Worm (Caenorhabditis elegans) whole organism, L4 larva: ENCODE results near the gene med-1.

ENCODE experiments used
- F26F4.8 ChIP-seq: fragments of 200-800 bp; sonication (Bioruptor generic); conservative IDR thresholded peaks from 2 replicates; pipeline ENCODE4 v1.3.6; 2022; ENCODE audit warnings: missing genetic modification characterization, missing compliant biosample characterization
- F37D6.2 ChIP-seq: sonication (generic microtip); optimal IDR thresholded peaks from 2 replicates; lab custom pipeline; 2016; ENCODE audit warnings: mild to moderate bottlenecking, missing genetic modification characterization, missing compliant biosample characterization
- F49E8.2 ChIP-seq: sonication (generic microtip); optimal IDR thresholded peaks from 2 replicates; lab custom pipeline; 2016; ENCODE audit warnings: missing compliant biosample characterization, mild to moderate bottlenecking, missing genetic modification characterization, borderline replicate concordance
- T20F7.1 ChIP-seq: fragments of 200-800 bp; sonication (Bioruptor generic); optimal IDR thresholded peaks from 2 replicates; lab custom pipeline; 2018; ENCODE audit warnings: mild to moderate bottlenecking, missing genetic modification characterization, missing compliant biosample characterization
- T26A8.4 ChIP-seq: fragments of 200-800 bp; sonication (Bioruptor generic); IDR thresholded peaks from 2 replicates; pipeline ENCODE4 v1.3.6; 2022; ENCODE audit warnings: missing genetic modification characterization, missing compliant biosample characterization
- Y105C5A.15 ChIP-seq: fragments of 200-800 bp; sonication (Bioruptor generic); IDR thresholded peaks from 2 replicates; pipeline ENCODE4 v1.3.6; 2022; ENCODE audit warnings: missing genetic modification characterization, missing compliant biosample characterization
- Y48G9A.11 ChIP-seq: fragments of 200-800 bp; sonication (Bioruptor generic); IDR thresholded peaks from 2 replicates; pipeline ENCODE4 v1.3.6; 2022; ENCODE audit warnings: missing genetic modification reagents, missing genetic modification characterization, missing compliant biosample characterization
- Y5F2A.4 ChIP-seq: fragments of 200-800 bp; sonication (Bioruptor generic); optimal IDR thresholded peaks from 2 replicates; lab custom pipeline; 2018; ENCODE audit warnings: mild to moderate bottlenecking, missing genetic modification characterization, missing compliant biosample characterization
- ZK337.2 ChIP-seq: fragments of 200-800 bp; sonication (Bioruptor generic); IDR thresholded peaks from 2 replicates; pipeline ENCODE4 v1.3.6; 2022; ENCODE audit warnings: missing genetic modification reagents, missing genetic modification characterization, missing compliant biosample characterization
- ZK546.5 ChIP-seq, 2 experiments: sonication (generic microtip); optimal IDR thresholded peaks; 2 replicates each; lab custom pipeline; 2017; ENCODE audit warnings: missing biosample characterization in 2 of 2, missing genetic modification characterization in 2 of 2
- aha-1 ChIP-seq: fragments of 150-350 bp; peaks from one replicate; lab custom pipeline; 2014; ENCODE audit warnings: missing biosample characterization, missing genetic modification characterization
- arid-1 ChIP-seq: fragments of 200-800 bp; sonication (Bioruptor generic); conservative IDR thresholded peaks from 2 replicates; pipeline ENCODE4 v1.3.6; 2022; ENCODE audit warnings: missing genetic modification reagents, missing genetic modification characterization, missing compliant biosample characterization
- ceh-20 ChIP-seq: fragments of 200-800 bp; sonication (Bioruptor generic); IDR thresholded peaks from 2 replicates; pipeline ENCODE4 v1.3.6; 2022; ENCODE audit warnings: missing genetic modification reagents, missing genetic modification characterization, missing compliant biosample characterization
- cey-2 ChIP-seq: sonication (generic microtip); optimal IDR thresholded peaks from 3 replicates; lab custom pipeline; 2017; ENCODE audit warnings: missing genetic modification characterization, mild to moderate bottlenecking, missing compliant biosample characterization, antibody characterized with exemption, borderline replicate concordance; ENCODE audit not compliant: insufficient read depth
- ctbp-1 ChIP-seq: fragments of 200-800 bp; sonication (Bioruptor generic); IDR thresholded peaks from 2 replicates; pipeline ENCODE4 v1.3.6; 2022; ENCODE audit warnings: missing genetic modification reagents, missing genetic modification characterization, missing compliant biosample characterization
- daf-16 ChIP-seq, 3 experiments: sonication (generic microtip); optimal IDR thresholded peaks; 2 replicates each; lab custom pipeline; 2016 to 2017; ENCODE audit warnings: missing genetic modification characterization in 3 of 3, missing genetic modification reagents in 3 of 3, mild to moderate bottlenecking in 2 of 3, missing compliant biosample characterization in 2 of 3, missing biosample characterization in 1 of 3, moderate library complexity in 1 of 3
- dmd-6 ChIP-seq: fragments of 200-800 bp; sonication (Bioruptor generic); IDR thresholded peaks from 2 replicates; pipeline ENCODE4 v1.3.6; 2022; ENCODE audit warnings: missing genetic modification reagents, missing genetic modification characterization, missing compliant biosample characterization
- dmd-8 ChIP-seq: fragments of 200-800 bp; sonication (Bioruptor generic); IDR thresholded peaks from 2 replicates; pipeline ENCODE4 v1.3.6; 2022; ENCODE audit warnings: missing genetic modification characterization, missing compliant biosample characterization
- duxl-1 ChIP-seq: sonication (generic microtip); optimal IDR thresholded peaks from 2 replicates; lab custom pipeline; 2016; ENCODE audit warnings: mild to moderate bottlenecking, missing genetic modification characterization, moderate library complexity, missing compliant biosample characterization; ENCODE audit not compliant: poor library complexity
- egl-43 ChIP-seq: fragments of 200-800 bp; sonication (Bioruptor generic); IDR thresholded peaks from 2 replicates; pipeline ENCODE4 v1.3.6; 2022; ENCODE audit warnings: missing genetic modification reagents, missing genetic modification characterization, missing compliant biosample characterization
- fkh-10 ChIP-seq: fragments of 150-350 bp; optimal IDR thresholded peaks from 2 replicates; lab custom pipeline; 2014; ENCODE audit warnings: missing biosample characterization, missing genetic modification reagents, missing genetic modification characterization
- fos-1 ChIP-seq: fragments of 150-350 bp; optimal IDR thresholded peaks from 2 replicates; lab custom pipeline; 2014; ENCODE audit warnings: missing biosample characterization, missing genetic modification characterization
- gei-8 ChIP-seq: fragments of 200-800 bp; sonication (Bioruptor generic); optimal IDR thresholded peaks from 2 replicates; lab custom pipeline; 2018; ENCODE audit warnings: mild to moderate bottlenecking, missing genetic modification characterization, missing compliant biosample characterization
- hif-1 ChIP-seq, 2 experiments: sonication (generic microtip); optimal IDR thresholded peaks; 2 replicates each; lab custom pipeline; 2016 to 2017; ENCODE audit warnings: missing compliant biosample characterization in 2 of 2, missing genetic modification characterization in 2 of 2, missing genetic modification reagents in 2 of 2, missing genotype in 2 of 2, mild to moderate bottlenecking in 1 of 2
- hlh-11 ChIP-seq: fragments of 200-800 bp; sonication (Bioruptor generic); optimal IDR thresholded peaks from 2 replicates; lab custom pipeline; 2018; ENCODE audit warnings: mild to moderate bottlenecking, missing genetic modification characterization, missing compliant biosample characterization
- hlh-30 ChIP-seq: sonication (generic microtip); optimal IDR thresholded peaks from 2 replicates; lab custom pipeline; 2017; ENCODE audit warnings: antibody characterized with exemption, mild to moderate bottlenecking, missing genetic modification characterization, missing compliant biosample characterization; ENCODE audit not compliant: insufficient read depth
- lim-7 ChIP-seq: fragments of 200-800 bp; sonication (Bioruptor generic); IDR thresholded peaks from 2 replicates; pipeline ENCODE4 v1.3.6; 2022; ENCODE audit warnings: missing genetic modification characterization, missing compliant biosample characterization
- lin-13 ChIP-seq: fragments of 150-350 bp; optimal IDR thresholded peaks from 2 replicates; lab custom pipeline; 2014; ENCODE audit warnings: missing biosample characterization, missing genetic modification reagents, missing genetic modification characterization
- lin-38 ChIP-seq: fragments of 200-800 bp; sonication (Bioruptor generic); IDR thresholded peaks from 2 replicates; pipeline ENCODE4 v1.3.6; 2022; ENCODE audit warnings: missing genetic modification reagents, missing genetic modification characterization, missing compliant biosample characterization
- lin-39 ChIP-seq: fragments of 150-350 bp; optimal IDR thresholded peaks from 2 replicates; lab custom pipeline; 2014; ENCODE audit warnings: missing biosample characterization, missing genetic modification reagents, missing genetic modification characterization
- mep-1 ChIP-seq: fragments of 150-350 bp; sonication (generic microtip); optimal IDR thresholded peaks from 3 replicates; lab custom pipeline; 2014; ENCODE audit warnings: missing biosample characterization, missing genetic modification characterization
- mxl-2 ChIP-seq: fragments of 200-800 bp; sonication (Bioruptor generic); conservative IDR thresholded peaks from 2 replicates; pipeline ENCODE4 v1.3.6; 2022; ENCODE audit warnings: missing genetic modification reagents, missing genetic modification characterization, missing compliant biosample characterization
- mxl-3 ChIP-seq: fragments of 200-800 bp; sonication (Bioruptor generic); optimal IDR thresholded peaks from 2 replicates; lab custom pipeline; 2018; ENCODE audit warnings: mild to moderate bottlenecking, missing genetic modification characterization, missing compliant biosample characterization
- nhr-10 ChIP-seq: fragments of 150-350 bp; optimal IDR thresholded peaks from 2 replicates; lab custom pipeline; 2014; ENCODE audit warnings: missing biosample characterization, missing genetic modification characterization
- nhr-11 ChIP-seq: fragments of 150-350 bp; optimal IDR thresholded peaks from 2 replicates; lab custom pipeline; 2014; ENCODE audit warnings: missing biosample characterization, missing genetic modification characterization
- nhr-111 ChIP-seq: fragments of 200-800 bp; sonication (Bioruptor generic); optimal IDR thresholded peaks from 2 replicates; lab custom pipeline; 2018; ENCODE audit warnings: mild to moderate bottlenecking, missing genetic modification characterization, missing compliant biosample characterization
- nhr-76 ChIP-seq: fragments of 150-350 bp; optimal IDR thresholded peaks from 2 replicates; lab custom pipeline; 2014; ENCODE audit warnings: missing biosample characterization, missing genetic modification characterization
- sdz-12 ChIP-seq: fragments of 200-800 bp; sonication (Bioruptor generic); optimal IDR thresholded peaks from 2 replicates; lab custom pipeline; 2018; ENCODE audit warnings: mild to moderate bottlenecking, missing genetic modification characterization, missing compliant biosample characterization
- set-16 ChIP-seq: fragments of 200-800 bp; sonication (Bioruptor generic); IDR thresholded peaks from 2 replicates; pipeline ENCODE4 v1.3.6; 2022; ENCODE audit warnings: missing genetic modification reagents, missing genetic modification characterization, missing compliant biosample characterization
- skn-1 ChIP-seq: fragments of 150-350 bp; optimal IDR thresholded peaks from 2 replicates; lab custom pipeline; 2014; ENCODE audit warnings: missing biosample characterization, missing genetic modification characterization
- spr-1 ChIP-seq: sonication (generic microtip); optimal IDR thresholded peaks from 2 replicates; lab custom pipeline; 2016; ENCODE audit warnings: mild to moderate bottlenecking, missing genetic modification characterization, missing compliant biosample characterization
- tag-97 ChIP-seq: fragments of 200-800 bp; sonication (Bioruptor generic); IDR thresholded peaks from 2 replicates; pipeline ENCODE4 v1.3.6; 2022; ENCODE audit warnings: missing genetic modification characterization, missing compliant biosample characterization
- tra-1 ChIP-seq: fragments of 200-800 bp; sonication (Bioruptor generic); IDR thresholded peaks from 2 replicates; pipeline ENCODE4 v1.3.6; 2022; ENCODE audit warnings: missing genetic modification reagents, missing genetic modification characterization, missing compliant biosample characterization
- unc-130 ChIP-seq: sonication (generic microtip); optimal IDR thresholded peaks from 2 replicates; lab custom pipeline; 2016; ENCODE audit warnings: missing genetic modification reagents, missing genetic modification characterization, missing compliant biosample characterization
- zfp-2 ChIP-seq: sonication (generic microtip); optimal IDR thresholded peaks from 2 replicates; lab custom pipeline; 2016; ENCODE audit warnings: mild to moderate bottlenecking, missing genetic modification characterization, missing compliant biosample characterization
- zip-11 ChIP-seq: fragments of 200-800 bp; sonication (Bioruptor generic); IDR thresholded peaks from 2 replicates; pipeline ENCODE4 v1.3.6; 2022; ENCODE audit warnings: missing genetic modification characterization, missing compliant biosample characterization
- ztf-7 ChIP-seq: fragments of 150-350 bp; optimal IDR thresholded peaks from 2 replicates; lab custom pipeline; 2014; ENCODE audit warnings: missing biosample characterization, missing genetic modification characterization

The med-1 gene

ce11 chrX:12479027-12479426, 48.6 kb downstream of the med-1 start:
- TF ChIP-seq Y48G9A.11 (GFP tag; lab: Robert Waterston, UW) (no peak), lin-39 (tag; lab: Kevin White, UChicago) (no peak), Y105C5A.15 (GFP tag; lab: Robert Waterston, UW) (no peak), lin-38 (GFP tag; lab: Robert Waterston, UW) (no peak), lim-7 (no peak), duxl-1 (no peak), nhr-111 (GFP tag; lab: Kevin White, UChicago) (no peak), zip-11 (no peak)
- TF ChIP-seq, all 104 proteins: peak for 0

DNA sequence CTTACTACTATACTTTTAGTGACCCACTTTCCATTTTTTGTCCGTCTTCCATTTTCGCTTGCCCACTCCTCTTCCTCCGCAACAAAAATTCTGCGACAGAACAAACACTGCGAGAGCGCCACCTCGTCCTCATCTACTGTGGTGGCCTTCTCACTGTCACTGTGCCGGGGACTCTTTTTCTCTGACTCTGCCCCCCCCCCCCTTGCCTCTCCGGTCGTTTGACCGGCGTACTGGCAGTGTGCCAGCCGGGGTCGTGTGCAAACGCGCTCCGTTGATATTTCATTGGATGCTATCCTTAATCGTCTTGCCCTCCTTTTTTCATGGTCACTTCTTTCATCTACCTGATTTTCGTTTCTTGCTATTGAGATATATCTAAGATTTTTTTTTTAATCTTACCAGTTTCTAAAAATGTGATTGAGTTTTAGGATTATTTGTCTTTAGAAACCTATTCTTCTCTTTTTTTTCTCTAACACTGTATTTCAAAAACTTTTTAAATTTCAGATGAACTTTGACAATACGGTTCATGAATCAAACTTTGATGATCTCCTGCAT, 50.1 kb downstream of the med-1 start, which contains the start of gene atf-6:
atf-6 (plus strand) TSS at position 502 of the 552 bp plus-strand sequence.
- TF ChIP-seq tra-1 = peak; percentile 15; the same call in 1 of the 2 replicates
- peak; percentile 85 for TF ChIP-seq hlh-30
- TF ChIP-seq fos-1 (tag; lab: Kevin White, UChicago) = no peak
- TF ChIP-seq dmd-8 = 0 out of 2 replicates have a peak, but pooled peaks have one; percentile 29
- peak; percentile 17 for TF ChIP-seq zfp-2
- TF ChIP-seq T20F7.1 (GFP tag; lab: Kevin White, UChicago) = no peak
- peak; percentile 89 for TF ChIP-seq egl-43 (GFP tag; lab: Robert Waterston, UW)
- TF ChIP-seq sdz-12 = no peak
- peak; percentile 91 for TF ChIP-seq hlh-11 (tag; lab: Kevin White, UChicago)
- no peak for TF ChIP-seq daf-16 (GFP tag; optimal IDR thresholded peaks at IDR 0.05; lab: Kevin White, UChicago)
- TF ChIP-seq daf-16 (tag; optimal IDR thresholded peaks at IDR 0.05; lab: Kevin White, UChicago) = peak; percentile 74
- TF ChIP-seq set-16 = peak; percentile 96
- peak; percentile 65; the same call in 1 of the 2 replicates for TF ChIP-seq ceh-20 (GFP tag; lab: Robert Waterston, UW)
- TF ChIP-seq dmd-6 (GFP tag; lab: Robert Waterston, UW) = peak; percentile 84
- TF ChIP-seq lin-13 = peak; percentile 79
- no peak for TF ChIP-seq mxl-2 (GFP tag; lab: Robert Waterston, UW)
- TF ChIP-seq spr-1 (tag; lab: Kevin White, UChicago) = peak; percentile 29
- peak; percentile 94 for TF ChIP-seq lin-38 (GFP tag; lab: Robert Waterston, UW)
- TF ChIP-seq cey-2 (tag; lab: Kevin White, UChicago) = no peak
- no peak for TF ChIP-seq Y5F2A.4 (GFP tag; lab: Kevin White, UChicago)
- TF ChIP-seq skn-1 = no peak
- TF ChIP-seq lim-7 = 0 out of 2 replicates have a peak, but pooled peaks have one; percentile 51
- TF ChIP-seq F37D6.2 = peak; percentile 73
- no peak for TF ChIP-seq tag-97 (GFP tag; lab: Robert Waterston, UW)
- TF ChIP-seq ZK337.2 = 0 out of 2 replicates have a peak, but pooled peaks have one; percentile 41
- peak; percentile 77 for TF ChIP-seq mxl-3
- TF ChIP-seq unc-130 (GFP tag; lab: Kevin White, UChicago) = no peak
- no peak for TF ChIP-seq nhr-10 (tag; lab: Kevin White, UChicago)
- no peak for TF ChIP-seq ZK546.5 (tag; optimal IDR thresholded peaks at IDR 0.05; lab: Kevin White, UChicago)
- no peak for TF ChIP-seq ztf-7 (tag; lab: Kevin White, UChicago)
- peak; percentile 69 for TF ChIP-seq nhr-11 (tag; lab: Kevin White, UChicago)
- TF ChIP-seq aha-1 (tag; lab: Kevin White, UChicago) = peak; percentile 100
- no peak for TF ChIP-seq nhr-76 (tag; lab: Kevin White, UChicago)
- TF ChIP-seq fkh-10 (GFP tag; lab: Kevin White, UChicago) = peak; percentile 48
- TF ChIP-seq gei-8 = no peak
- peak; percentile 86 for TF ChIP-seq ctbp-1
- no peak for TF ChIP-seq lin-39 (tag; lab: Kevin White, UChicago)
- no peak for TF ChIP-seq F26F4.8
- no peak for TF ChIP-seq duxl-1
- peak in 1 of 2 experiments; percentile 79 for TF ChIP-seq hif-1 (tag; optimal IDR thresholded peaks at IDR 0.05; lab: Kevin White, UChicago)
- TF ChIP-seq mep-1 (tag; lab: Kevin White, UChicago) = peak; percentile 95
- peak; percentile 48; the same call in 1 of the 2 replicates for TF ChIP-seq T26A8.4
- TF ChIP-seq arid-1 (GFP tag; lab: Robert Waterston, UW) = peak; percentile 48; the same call in 1 of the 2 replicates
- TF ChIP-seq F49E8.2 (tag; lab: Kevin White, UChicago) = no peak
